Worm (Caenorhabditis elegans): ENCODE data around the gene ZK1127.4.
A peak's percentile ranks its signal among the peaks of the same experiment; 100 is the strongest.

ZK1127.4 gene

ce11 chrII:7024897-7025852 is 28.6 kb upstream of the ZK1127.4 start, which contains the start of gene znf-598:
znf-598 (plus strand) TSS chrII:7025802.
- TF ChIP-seq isw-1 (GFP tag; IDR thresholded peaks at IDR 0.05) (peak; percentile 2; the same call in 1 of the 2 replicates), dpl-1 (GFP tag; optimal IDR thresholded peaks at IDR 0.05) (peak; percentile 6 to 48 (median 12)), mep-1 (tag; optimal IDR thresholded peaks at IDR 0.05) (peak; percentile 44), skn-1 (tag; optimal IDR thresholded peaks at IDR 0.05) (peak; percentile 15), nhr-20 (tag; optimal IDR thresholded peaks at IDR 0.05) (peak; percentile 43), nhr-47 (tag; optimal IDR thresholded peaks at IDR 0.05) (peak; percentile 10), F16B12.6 (tag; optimal IDR thresholded peaks at IDR 0.05) (peak; percentile 17), blmp-1 (tag; optimal IDR thresholded peaks at IDR 0.05) (peak; percentile 52), lin-35 (GFP tag; optimal IDR thresholded peaks at IDR 0.05) (peak; percentile 30 to 64), lin-39 (tag; optimal IDR thresholded peaks at IDR 0.05) (no peak), C16A3.4 (tag; optimal IDR thresholded peaks at IDR 0.05) (peak; percentile 21), ceh-82 (tag; optimal IDR thresholded peaks at IDR 0.05) (peak in 1 of 3 experiments; percentile 13), lin-14 (GFP tag; optimal IDR thresholded peaks at IDR 0.05) (peak; percentile 51), unc-86 (tag; optimal IDR thresholded peaks at IDR 0.05) (no peak), snu-23 (GFP tag; optimal IDR thresholded peaks at IDR 0.05) (peak; percentile 38), nhr-90 (tag; optimal IDR thresholded peaks at IDR 0.05; ENCODE audit: poor library complexity) (no peak), nhr-85 (tag) (peak; percentile 70), lin-15B (tag; optimal IDR thresholded peaks at IDR 0.05) (peak; percentile 60), ets-5 (GFP tag; IDR thresholded peaks at IDR 0.05) (no peak), fkh-8 (tag; optimal IDR thresholded peaks at IDR 0.05) (no peak), fkh-10 (GFP tag; optimal IDR thresholded peaks at IDR 0.05) (no peak), mdl-1 (tag; optimal IDR thresholded peaks at IDR 0.05) (no peak), elt-2 (tag; optimal IDR thresholded peaks at IDR 0.05) (peak; percentile 10), fos-1 (tag; optimal IDR thresholded peaks at IDR 0.05) (no peak), xbp-1 (tag; optimal IDR thresholded peaks at IDR 0.05) (peak; percentile 17), nhr-28 (tag; optimal IDR thresholded peaks at IDR 0.05) (no peak), unc-130 (tag; optimal IDR thresholded peaks at IDR 0.05) (no peak), ceh-90 (tag; optimal IDR thresholded peaks at IDR 0.05) (no peak), nhr-71 (tag; optimal IDR thresholded peaks at IDR 0.05) (peak; percentile 34), C34B4.2 (tag; optimal IDR thresholded peaks at IDR 0.05) (no peak), mef-2 (tag; optimal IDR thresholded peaks at IDR 0.05) (no peak), efl-1 (optimal IDR thresholded peaks at IDR 0.05) (peak; percentile 37 to 43), efl-1 (GFP tag; optimal IDR thresholded peaks at IDR 0.05 in 1 of 2) (peak; percentile 28 to 78), elt-3 (tag; optimal IDR thresholded peaks at IDR 0.05) (no peak), lsy-2 (tag; optimal IDR thresholded peaks at IDR 0.05) (peak; percentile 25 to 80)

DNA sequence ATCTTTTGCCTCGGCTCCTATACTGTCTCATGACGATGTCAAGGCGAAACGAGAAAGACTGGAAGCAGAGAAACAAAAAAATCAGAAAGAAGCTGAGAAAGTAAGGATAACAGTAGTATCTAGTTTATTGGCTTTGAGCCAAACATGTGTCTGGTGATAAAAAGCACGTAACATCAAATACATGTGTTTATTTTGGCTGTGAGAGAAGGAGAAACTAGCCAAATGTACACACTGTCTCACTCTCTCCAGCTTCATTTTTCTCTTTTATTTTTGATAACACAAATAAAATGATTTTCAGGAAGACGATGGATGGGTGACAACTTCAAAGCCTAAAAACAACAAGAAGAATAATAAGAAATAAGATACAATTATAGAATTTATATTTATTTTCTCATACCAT is 24.2 kb upstream of the ZK1127.4 start:
- TF ChIP-seq lin-39 (tag; optimal IDR thresholded peaks at IDR 0.05) (no peak), efl-1 (optimal IDR thresholded peaks at IDR 0.05) (no peak), efl-1 (GFP tag; optimal IDR thresholded peaks at IDR 0.05 in 1 of 2) (peak in 1 of 2 experiments; percentile 79), sptf-1 (tag; optimal IDR thresholded peaks at IDR 0.05) (no peak), fkh-10 (GFP tag; optimal IDR thresholded peaks at IDR 0.05) (no peak)

- TF ChIP-seq aha-1 (tag; optimal IDR thresholded peaks at IDR 0.05) = no peak
- TF ChIP-seq lsy-2 (tag; optimal IDR thresholded peaks at IDR 0.05) = peak in 1 of 2 experiments; percentile 6
- peak; percentile 61 for TF ChIP-seq elt-2 (tag; optimal IDR thresholded peaks at IDR 0.05)
- no peak for TF ChIP-seq fkh-4 (tag; optimal IDR thresholded peaks at IDR 0.05; ENCODE audit: borderline replicate concordance)
- TF ChIP-seq efl-1 (optimal IDR thresholded peaks at IDR 0.05) = no peak
- TF ChIP-seq efl-1 (GFP tag; optimal IDR thresholded peaks at IDR 0.05 in 1 of 2) = peak in 1 of 2 experiments; percentile 22
- TF ChIP-seq nhr-20 (tag; optimal IDR thresholded peaks at IDR 0.05) = peak; percentile 17
- TF ChIP-seq blmp-1 (tag; optimal IDR thresholded peaks at IDR 0.05) = peak; percentile 33
- TF ChIP-seq nhr-77 (tag; optimal IDR thresholded peaks at IDR 0.05) = no peak
- peak in 1 of 2 experiments; percentile 36 for TF ChIP-seq lin-35 (GFP tag; optimal IDR thresholded peaks at IDR 0.05)
Observed at ce11 chrII:7031137-7031697, 22.5 kb upstream of the ZK1127.4 start.

Measured in whole organism, L1 larva.